Worm (Caenorhabditis elegans): ENCODE data around the gene dpy-20.

The dpy-20 gene

DNA sequence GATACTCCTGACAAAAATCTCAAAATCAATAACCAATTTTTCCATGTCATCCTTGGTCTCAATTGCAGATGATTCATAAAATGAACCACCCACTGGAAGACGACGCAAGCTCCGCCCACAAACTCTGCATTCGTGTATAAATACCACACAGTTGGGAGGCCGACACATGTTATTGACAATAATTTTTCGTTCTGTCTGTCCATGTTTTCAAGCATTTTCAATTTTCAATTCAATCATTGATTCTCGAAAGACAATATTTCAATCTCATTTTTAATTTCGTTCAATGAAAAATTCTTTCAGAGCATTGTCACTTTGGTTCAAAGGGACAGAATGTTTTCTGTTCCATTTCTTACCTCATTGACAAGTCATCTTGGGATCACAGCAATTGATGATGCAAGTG, 24.6 kb downstream of the dpy-20 start, which contains the start of gene inx-9:
Gene inx-9 (plus strand): TSS at position 301 of the 400 bp plus-strand sequence.
- TF ChIP-seq T22C8.4 (GFP tag; IDR thresholded peaks at IDR 0.05) (no peak), ref-1 (GFP tag; conservative IDR thresholded peaks at IDR 0.05) (no peak), cog-1 (tag; optimal IDR thresholded peaks at IDR 0.05) (no peak), med-1 (GFP tag; optimal IDR thresholded peaks at IDR 0.05; ENCODE audit: insufficient read depth) (no peak), klf-2 (GFP tag; conservative IDR thresholded peaks at IDR 0.05) (no peak), tab-1 (GFP tag; IDR thresholded peaks at IDR 0.05) (no peak), flt-1 (GFP tag; IDR thresholded peaks at IDR 0.05) (no peak), ztf-23 (GFP tag; IDR thresholded peaks at IDR 0.05) (no peak), ztf-29 (GFP tag; IDR thresholded peaks at IDR 0.05) (no peak)

- no peak for TF ChIP-seq tab-1 (GFP tag; IDR thresholded peaks at IDR 0.05)
- no peak for TF ChIP-seq ref-1 (GFP tag; conservative IDR thresholded peaks at IDR 0.05)
- no peak for TF ChIP-seq klf-2 (GFP tag; conservative IDR thresholded peaks at IDR 0.05)
- no peak for TF ChIP-seq flt-1 (GFP tag; IDR thresholded peaks at IDR 0.05)
- TF ChIP-seq ztf-29 (GFP tag; IDR thresholded peaks at IDR 0.05), result no peak
- TF ChIP-seq med-1 (GFP tag; optimal IDR thresholded peaks at IDR 0.05; ENCODE audit: insufficient read depth), result no peak
- no peak for TF ChIP-seq ztf-23 (GFP tag; IDR thresholded peaks at IDR 0.05)
- TF ChIP-seq T22C8.4 (GFP tag; IDR thresholded peaks at IDR 0.05), result no peak
- TF ChIP-seq cog-1 (tag; optimal IDR thresholded peaks at IDR 0.05), result no peak
Measured at ce11 chrIV:11673543-11673942, 27.1 kb downstream of the dpy-20 start, which contains the start of gene inx-8. TSS of gene inx-8 (plus strand) at chrIV:11673843.

- TF ChIP-seq flt-1 (GFP tag; IDR thresholded peaks at IDR 0.05) (no peak), T22C8.4 (GFP tag; IDR thresholded peaks at IDR 0.05) (no peak), ztf-29 (GFP tag; IDR thresholded peaks at IDR 0.05) (no peak), med-1 (GFP tag; optimal IDR thresholded peaks at IDR 0.05; ENCODE audit: insufficient read depth) (no peak), klf-2 (GFP tag; conservative IDR thresholded peaks at IDR 0.05) (no peak), ref-1 (GFP tag; conservative IDR thresholded peaks at IDR 0.05) (no peak), cog-1 (tag; optimal IDR thresholded peaks at IDR 0.05) (no peak), ztf-23 (GFP tag; IDR thresholded peaks at IDR 0.05) (no peak), tab-1 (GFP tag; IDR thresholded peaks at IDR 0.05) (no peak)
Measured at ce11 chrIV:11668001-11668400, 32.7 kb downstream of the dpy-20 start, which contains the start of gene atg-4.2. TSS of gene atg-4.2 (plus strand) at chrIV:11668024.

DNA sequence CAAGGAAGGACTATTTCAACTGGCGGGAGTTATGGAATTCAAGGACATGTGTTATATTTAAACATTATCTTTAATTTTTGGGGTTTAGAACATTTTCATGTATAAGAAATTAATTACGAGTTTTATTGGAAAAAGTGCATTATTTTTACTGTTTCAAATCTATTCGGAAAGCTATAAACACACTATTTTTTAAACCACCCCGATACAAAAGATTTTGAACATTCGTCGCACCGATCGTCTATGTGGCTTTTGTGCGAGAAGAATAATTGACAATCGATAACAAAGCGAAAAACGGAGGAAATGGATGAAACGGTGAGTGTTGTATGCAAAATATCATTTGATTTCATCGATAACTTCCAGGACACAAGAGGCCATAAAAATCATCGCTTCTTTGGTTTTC, 35.6 kb downstream of the dpy-20 start, which contains the start of gene ZK809.9:
Gene ZK809.9 (plus strand): TSS at position 301 of the 400 bp plus-strand sequence.
- TF ChIP-seq T22C8.4 (GFP tag; IDR thresholded peaks at IDR 0.05) (no peak), flt-1 (GFP tag; IDR thresholded peaks at IDR 0.05) (no peak)

ce11 chrIV:11659794-11660312, 40.8 kb downstream of the dpy-20 start, which contains the start of gene ZK792.1:
TSS of gene ZK792.1 (plus strand) at chrIV:11659844.
- no peak for TF ChIP-seq klf-2 (GFP tag; conservative IDR thresholded peaks at IDR 0.05)
- TF ChIP-seq T22C8.4 (GFP tag; IDR thresholded peaks at IDR 0.05), result no peak
- TF ChIP-seq ref-1 (GFP tag; conservative IDR thresholded peaks at IDR 0.05), result no peak
- no peak for TF ChIP-seq tab-1 (GFP tag; IDR thresholded peaks at IDR 0.05)
- TF ChIP-seq med-1 (GFP tag; optimal IDR thresholded peaks at IDR 0.05; ENCODE audit: insufficient read depth), result no peak
- TF ChIP-seq ztf-23 (GFP tag; IDR thresholded peaks at IDR 0.05), result no peak
- no peak for TF ChIP-seq cog-1 (tag; optimal IDR thresholded peaks at IDR 0.05)
- no peak for TF ChIP-seq ztf-29 (GFP tag; IDR thresholded peaks at IDR 0.05)
- TF ChIP-seq flt-1 (GFP tag; IDR thresholded peaks at IDR 0.05), result no peak

DNA sequence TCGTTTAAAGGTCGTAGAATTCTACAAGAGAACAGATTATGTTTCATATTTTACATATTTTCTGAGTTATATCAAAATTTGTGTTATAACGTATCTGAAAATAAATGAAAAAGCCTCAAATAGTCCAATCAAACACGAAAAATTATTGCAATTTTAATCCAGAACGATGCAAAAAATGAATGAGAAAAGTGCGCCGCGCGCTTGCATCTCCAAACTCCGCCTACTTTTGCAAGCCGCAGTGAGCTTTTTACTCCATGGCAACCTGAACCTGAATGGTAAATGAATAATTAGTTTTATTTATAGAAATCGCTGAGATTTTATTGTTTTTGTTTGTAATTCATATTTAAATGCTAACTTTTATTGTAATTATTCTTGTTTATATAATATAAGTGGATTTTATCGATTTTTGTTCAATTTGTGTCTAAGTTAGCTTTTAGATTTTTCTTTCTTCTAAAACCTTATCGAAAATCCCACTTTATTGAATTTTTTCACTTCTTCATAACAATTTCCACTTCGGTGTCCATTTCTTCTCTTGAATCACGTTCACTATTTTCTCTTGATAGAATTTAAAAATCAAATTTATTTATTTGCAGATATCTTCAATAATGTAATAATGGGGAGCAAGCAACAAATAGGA, 44.4 kb downstream of the dpy-20 start, which contains the start of gene ZK809.5:
Gene ZK809.5 (plus strand): TSS at position 587 of the 637 bp plus-strand sequence.
- TF ChIP-seq ztf-29 (GFP tag; IDR thresholded peaks at IDR 0.05) (no peak), flt-1 (GFP tag; IDR thresholded peaks at IDR 0.05) (no peak), T22C8.4 (GFP tag; IDR thresholded peaks at IDR 0.05) (no peak), med-1 (GFP tag; optimal IDR thresholded peaks at IDR 0.05; ENCODE audit: insufficient read depth) (no peak)

DNA sequence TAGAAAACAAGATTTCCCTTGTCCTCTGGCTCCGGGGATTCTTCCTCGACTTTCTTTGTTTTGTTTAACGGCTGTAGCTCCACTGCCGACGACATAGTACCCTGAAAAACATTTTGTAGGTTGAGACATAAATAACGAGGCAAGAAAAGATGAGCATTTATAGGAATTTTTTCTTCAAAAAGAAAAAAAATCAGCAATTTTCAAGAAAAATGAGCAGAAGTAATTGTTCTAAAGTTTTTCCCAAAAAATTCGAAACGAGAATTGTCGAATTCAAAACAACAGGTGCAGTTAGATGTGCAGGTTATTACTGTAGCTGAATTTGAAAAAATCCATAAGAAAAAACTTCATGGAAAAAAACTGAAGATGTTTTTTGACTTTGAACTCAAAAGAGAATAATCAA, 45.3 kb downstream of the dpy-20 start, which contains the start of gene ent-1:
Gene ent-1 (minus strand): TSS at position 101 of the 400 bp plus-strand sequence.
- TF ChIP-seq cog-1 (tag; optimal IDR thresholded peaks at IDR 0.05) (no peak), flt-1 (GFP tag; IDR thresholded peaks at IDR 0.05) (no peak), med-1 (GFP tag; optimal IDR thresholded peaks at IDR 0.05; ENCODE audit: insufficient read depth) (no peak), ref-1 (GFP tag; conservative IDR thresholded peaks at IDR 0.05) (no peak), ztf-23 (GFP tag; IDR thresholded peaks at IDR 0.05) (no peak), T22C8.4 (GFP tag; IDR thresholded peaks at IDR 0.05) (no peak), tab-1 (GFP tag; IDR thresholded peaks at IDR 0.05) (no peak), klf-2 (GFP tag; conservative IDR thresholded peaks at IDR 0.05) (no peak), ztf-29 (GFP tag; IDR thresholded peaks at IDR 0.05) (no peak)

DNA sequence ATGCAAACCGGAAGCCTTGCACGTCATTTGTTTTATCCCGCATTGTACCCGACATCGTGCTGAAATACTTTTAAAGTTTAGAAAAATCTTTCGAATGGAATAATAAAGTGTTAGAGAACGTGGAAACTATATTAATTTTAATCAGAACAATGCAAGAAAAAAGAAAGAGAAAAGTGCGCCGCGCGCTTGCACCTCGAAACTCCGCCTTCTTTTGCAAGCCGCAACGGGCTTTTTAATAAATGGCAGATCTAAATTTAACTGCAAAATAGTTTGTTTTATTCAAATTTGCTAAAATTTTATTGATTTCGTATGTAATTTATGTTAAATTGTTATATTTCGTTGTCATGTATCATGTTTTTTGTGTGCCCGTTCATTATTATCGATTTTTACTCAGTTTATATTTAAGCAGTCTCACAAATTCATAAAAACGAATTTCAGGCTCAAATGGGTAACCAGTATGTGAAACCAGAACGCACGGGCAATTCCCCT, 48.6 kb downstream of the dpy-20 start, which contains the start of the genes acl-3 and ndub-6:
Gene acl-3 (minus strand): TSS at position 59 of the 489 bp plus-strand sequence.
Gene ndub-6 (plus strand): TSS at position 439 of the 489 bp plus-strand sequence.
- TF ChIP-seq ref-1 (GFP tag; conservative IDR thresholded peaks at IDR 0.05), result no peak
- peak; percentile 59; the same call in 1 of the 2 replicates for TF ChIP-seq ztf-29 (GFP tag; IDR thresholded peaks at IDR 0.05)

- TF ChIP-seq ztf-29 (GFP tag; IDR thresholded peaks at IDR 0.05), result no peak
- TF ChIP-seq ztf-23 (GFP tag; IDR thresholded peaks at IDR 0.05), result no peak
- TF ChIP-seq med-1 (GFP tag; optimal IDR thresholded peaks at IDR 0.05; ENCODE audit: insufficient read depth), result no peak
- no peak for TF ChIP-seq cog-1 (tag; optimal IDR thresholded peaks at IDR 0.05)
- no peak for TF ChIP-seq T22C8.4 (GFP tag; IDR thresholded peaks at IDR 0.05)
- no peak for TF ChIP-seq tab-1 (GFP tag; IDR thresholded peaks at IDR 0.05)
- TF ChIP-seq ref-1 (GFP tag; conservative IDR thresholded peaks at IDR 0.05), result no peak
- no peak for TF ChIP-seq klf-2 (GFP tag; conservative IDR thresholded peaks at IDR 0.05)
- TF ChIP-seq flt-1 (GFP tag; IDR thresholded peaks at IDR 0.05), result no peak
Measured at ce11 chrIV:11650344-11650743, 50.3 kb downstream of the dpy-20 start.
